Worm (Caenorhabditis elegans): ENCODE data around the gene T25E4.1.
A peak's percentile ranks its signal among the peaks of the same experiment; 100 is the strongest.

The T25E4.1 gene

DNA sequence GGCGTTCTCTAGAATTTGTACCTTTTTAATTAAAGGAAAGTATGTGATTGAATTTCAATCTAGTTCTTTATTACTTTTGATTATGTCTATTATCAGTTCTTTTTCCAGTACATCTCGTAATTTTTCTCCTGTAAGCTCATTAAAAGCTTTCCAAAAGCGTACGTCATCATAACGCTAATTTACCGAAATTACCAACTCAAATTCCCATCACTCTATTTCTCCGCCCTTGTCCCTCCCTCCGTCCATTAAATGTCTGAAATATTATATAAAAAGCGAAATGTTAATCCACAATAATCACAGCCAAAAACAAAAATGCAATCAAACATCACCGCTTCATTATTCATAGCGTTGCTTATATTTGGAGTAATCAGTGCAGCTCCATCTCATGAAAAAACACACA is 23.8 kb upstream of the T25E4.1 start, which contains the start of gene ins-12:
Gene ins-12 (plus strand): TSS at position 301 of the 400 bp plus-strand sequence.
- TF ChIP-seq F44E2.7 (GFP tag; IDR thresholded peaks at IDR 0.05) (no peak), skn-1 (tag; optimal IDR thresholded peaks at IDR 0.05) (no peak), ceh-82 (tag; optimal IDR thresholded peaks at IDR 0.05) (no peak), ZK546.5 (tag; optimal IDR thresholded peaks at IDR 0.05) (no peak), R02D3.7 (tag; optimal IDR thresholded peaks at IDR 0.05) (no peak), lin-1 (GFP tag; IDR thresholded peaks at IDR 0.05) (no peak), dmd-9 (GFP tag; IDR thresholded peaks at IDR 0.05) (no peak)

DNA sequence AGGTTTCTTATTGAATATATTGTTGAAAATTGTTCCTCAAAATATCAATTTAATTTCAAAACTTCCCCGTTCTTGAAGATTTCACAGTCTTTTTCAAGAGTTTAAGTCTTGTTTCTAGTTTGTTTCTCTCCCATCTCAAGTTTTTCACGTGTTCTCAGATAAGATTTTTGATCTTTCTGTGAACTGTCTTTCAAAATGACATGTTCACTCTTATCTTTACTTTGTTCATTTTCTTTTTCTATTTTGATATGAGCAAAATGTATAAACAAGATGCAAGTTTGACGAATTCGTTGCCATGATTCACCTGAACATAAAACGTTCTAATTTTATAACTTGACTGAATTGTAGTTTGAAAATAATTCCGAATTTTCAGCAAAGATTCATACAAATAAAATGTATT is 23.3 kb upstream of the T25E4.1 start:
- TF ChIP-seq F37D6.2 (tag; optimal IDR thresholded peaks at IDR 0.05) (no peak), dmd-6 (GFP tag; IDR thresholded peaks at IDR 0.05) (peak; percentile 85), ceh-32 (tag; optimal IDR thresholded peaks at IDR 0.05; ENCODE audit: poor library complexity) (no peak), aly-2 (tag; optimal IDR thresholded peaks at IDR 0.05) (no peak), daf-16 (GFP tag; optimal IDR thresholded peaks at IDR 0.05) (no peak), daf-16 (tag; optimal IDR thresholded peaks at IDR 0.05) (peak; percentile 51), tag-97 (GFP tag; IDR thresholded peaks at IDR 0.05) (no peak), Y5F2A.4 (GFP tag; optimal IDR thresholded peaks at IDR 0.05) (no peak), F10B5.3 (tag; optimal IDR thresholded peaks at IDR 0.05) (no peak), ZK337.2 (GFP tag; IDR thresholded peaks at IDR 0.05) (no peak), lsy-2 (tag; optimal IDR thresholded peaks at IDR 0.05) (no peak), pqm-1 (tag; optimal IDR thresholded peaks at IDR 0.05) (no peak), unc-130 (GFP tag; optimal IDR thresholded peaks at IDR 0.05) (no peak), dve-1 (tag; optimal IDR thresholded peaks at IDR 0.05; ENCODE audit: insufficient read depth) (peak; percentile 19), ztf-11 (tag; optimal IDR thresholded peaks at IDR 0.05) (no peak), dmd-8 (GFP tag; IDR thresholded peaks at IDR 0.05) (no peak), nhr-77 (tag; optimal IDR thresholded peaks at IDR 0.05) (no peak), mes-2 (tag; optimal IDR thresholded peaks at IDR 0.05; ENCODE audit: poor library complexity, severe bottlenecking) (no peak), jun-1 (tag; optimal IDR thresholded peaks at IDR 0.05) (no peak)

DNA sequence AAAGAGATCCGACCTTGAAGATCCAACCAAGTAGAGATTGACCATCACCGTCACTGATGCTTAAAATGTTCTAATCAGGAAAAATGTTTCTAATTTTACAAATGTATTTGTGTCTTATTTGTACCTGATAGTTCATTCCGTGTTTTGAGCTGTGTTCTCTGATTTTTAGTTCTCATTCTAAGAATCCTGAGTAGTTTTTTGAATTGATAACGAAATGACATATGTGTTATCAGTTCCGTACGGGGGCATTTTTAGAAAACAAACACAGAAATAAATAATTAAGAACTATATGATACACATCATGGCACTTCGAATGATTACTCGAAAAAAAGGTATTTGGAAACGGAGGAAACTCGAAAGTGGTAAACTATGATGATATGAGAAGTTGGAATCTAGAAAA is 22.6 kb upstream of the T25E4.1 start:
- TF ChIP-seq zip-11 (GFP tag; IDR thresholded peaks at IDR 0.05) (no peak), dmd-8 (GFP tag; IDR thresholded peaks at IDR 0.05) (no peak), php-3 (GFP tag; IDR thresholded peaks at IDR 0.05) (no peak), egl-43 (GFP tag; IDR thresholded peaks at IDR 0.05) (no peak), tag-97 (GFP tag; IDR thresholded peaks at IDR 0.05) (no peak), Y105C5A.15 (GFP tag; IDR thresholded peaks at IDR 0.05) (no peak), ceh-32 (tag; optimal IDR thresholded peaks at IDR 0.05; ENCODE audit: poor library complexity) (no peak), daf-16 (GFP tag; optimal IDR thresholded peaks at IDR 0.05) (no peak), daf-16 (tag; optimal IDR thresholded peaks at IDR 0.05) (peak; percentile 47), unc-130 (GFP tag; optimal IDR thresholded peaks at IDR 0.05) (no peak), lin-29 (GFP tag; IDR thresholded peaks at IDR 0.05) (no peak), hlh-11 (tag; optimal IDR thresholded peaks at IDR 0.05) (no peak), daf-19 (GFP tag; conservative IDR thresholded peaks at IDR 0.05) (no peak), zfp-2 (tag; optimal IDR thresholded peaks at IDR 0.05) (no peak), mep-1 (tag; optimal IDR thresholded peaks at IDR 0.05) (no peak), lir-3 (tag; optimal IDR thresholded peaks at IDR 0.05) (no peak), mdl-1 (tag; optimal IDR thresholded peaks at IDR 0.05) (no peak), dpl-1 (GFP tag; optimal IDR thresholded peaks at IDR 0.05) (no peak), F44E2.7 (GFP tag; IDR thresholded peaks at IDR 0.05) (no peak), gei-8 (GFP tag; optimal IDR thresholded peaks at IDR 0.05) (no peak), R02D3.7 (tag; optimal IDR thresholded peaks at IDR 0.05) (no peak), nhr-102 (tag; optimal IDR thresholded peaks at IDR 0.05) (peak; percentile 22), mdt-29 (GFP tag; IDR thresholded peaks at IDR 0.05) (no peak), mxl-2 (GFP tag; conservative IDR thresholded peaks at IDR 0.05) (no peak), nhr-111 (GFP tag; optimal IDR thresholded peaks at IDR 0.05) (no peak), nhr-48 (tag; optimal IDR thresholded peaks at IDR 0.05) (no peak), dve-1 (tag; optimal IDR thresholded peaks at IDR 0.05; ENCODE audit: insufficient read depth) (peak; percentile 21), unc-62 (GFP tag; optimal IDR thresholded peaks at IDR 0.05 in 1 of 2) (peak in 1 of 2 experiments; percentile 2), unc-62 (tag; optimal IDR thresholded peaks at IDR 0.05) (no peak), F49E8.2 (tag; optimal IDR thresholded peaks at IDR 0.05; ENCODE audit: borderline replicate concordance) (no peak), cey-2 (tag; optimal IDR thresholded peaks at IDR 0.05; ENCODE audit: borderline replicate concordance, insufficient read depth) (no peak)

All from whole organism, L4 larva.